Worm (Caenorhabditis elegans): ENCODE measurements around the gene W02F12.2.

ce11 chrV:6718232-6718631, 20.8 kb upstream of the W02F12.2 start, which contains the start of gene srg-30:
- TF ChIP-seq nhr-21 (tag; optimal IDR thresholded peaks at IDR 0.05) (no peak), ztf-4 (tag; optimal IDR thresholded peaks at IDR 0.05) (no peak), ama-1 (optimal IDR thresholded peaks at IDR 0.05) (no peak), ZK546.5 (tag; optimal IDR thresholded peaks at IDR 0.05) (no peak), R02D3.7 (tag; optimal IDR thresholded peaks at IDR 0.05) (no peak), blmp-1 (tag; optimal IDR thresholded peaks at IDR 0.05; ENCODE audit: insufficient read depth) (no peak), aly-2 (tag; optimal IDR thresholded peaks at IDR 0.05) (no peak), lin-13 (GFP tag; optimal IDR thresholded peaks at IDR 0.05) (no peak), unc-62 (GFP tag; optimal IDR thresholded peaks at IDR 0.05) (no peak), ceh-82 (tag; optimal IDR thresholded peaks at IDR 0.05) (no peak), mab-5 (tag; optimal IDR thresholded peaks at IDR 0.05) (no peak)
